Worm (Caenorhabditis elegans): ENCODE results near the gene ZK1320.2.

The ZK1320.2 gene

DNA sequence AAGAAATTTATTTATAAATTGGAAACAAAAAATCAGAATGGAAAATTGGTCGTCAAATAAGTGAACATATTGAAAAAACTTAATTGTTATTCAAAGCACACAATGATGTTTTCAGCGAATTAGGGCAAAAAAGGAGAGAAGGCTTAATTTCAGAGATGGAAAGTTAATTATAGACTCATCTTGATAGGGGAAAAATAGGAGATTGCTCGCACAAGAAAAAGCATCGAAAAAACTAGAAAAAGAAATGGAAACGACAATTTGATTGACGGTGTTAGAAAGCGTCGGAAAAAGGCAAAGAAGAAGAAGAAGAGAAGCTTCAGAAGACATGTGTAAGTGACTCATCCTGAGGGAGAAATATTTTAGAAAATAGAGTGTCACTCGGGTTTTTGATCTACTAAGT lies 37.1 kb upstream of the ZK1320.2 start:
- peak in 1 of 2 experiments; percentile 95 for TF ChIP-seq unc-62 (GFP tag; optimal IDR thresholded peaks at IDR 0.05 in 1 of 2)
- TF ChIP-seq unc-62 (tag; optimal IDR thresholded peaks at IDR 0.05) = no peak
- no peak for TF ChIP-seq daf-16 (GFP tag; optimal IDR thresholded peaks at IDR 0.05)
- TF ChIP-seq daf-16 (tag; optimal IDR thresholded peaks at IDR 0.05) = no peak
- TF ChIP-seq set-16 (GFP tag; IDR thresholded peaks at IDR 0.05) = no peak

DNA sequence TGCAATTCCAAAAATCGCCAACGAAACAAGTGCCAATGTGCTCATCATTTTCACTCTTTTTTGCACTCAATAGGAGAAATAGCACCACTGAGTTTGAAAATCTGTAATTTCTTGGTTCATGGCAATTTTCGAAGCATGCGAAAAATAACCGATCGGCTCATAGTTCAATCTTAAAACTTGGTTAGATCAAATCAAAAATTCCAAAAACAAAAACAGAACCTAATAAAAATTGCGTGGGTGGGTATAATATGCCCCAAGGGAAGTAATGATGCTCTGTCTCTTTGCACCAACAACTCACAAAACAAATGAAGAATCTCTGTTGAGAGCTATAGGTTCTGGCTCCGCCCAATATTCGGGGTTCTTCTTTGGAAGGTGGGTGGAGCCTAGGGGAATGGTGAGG lies 33.0 kb upstream of the ZK1320.2 start, which contains the start of gene nlp-11:
Gene nlp-11, minus strand, starts transcription at position 101 of the 400 bp plus-strand sequence.
- TF ChIP-seq nhr-41 (GFP tag; IDR thresholded peaks at IDR 0.05) (no peak), F26F4.8 (GFP tag; conservative IDR thresholded peaks at IDR 0.05) (no peak), mxl-3 (GFP tag; optimal IDR thresholded peaks at IDR 0.05) (no peak), Y75B8A.6 (GFP tag; IDR thresholded peaks at IDR 0.05) (no peak), php-3 (GFP tag; IDR thresholded peaks at IDR 0.05) (no peak), duxl-1 (tag; optimal IDR thresholded peaks at IDR 0.05; ENCODE audit: poor library complexity) (no peak), unc-62 (GFP tag; optimal IDR thresholded peaks at IDR 0.05 in 1 of 2) (peak in 1 of 2 experiments; percentile 57), unc-62 (tag; optimal IDR thresholded peaks at IDR 0.05) (no peak)

DNA sequence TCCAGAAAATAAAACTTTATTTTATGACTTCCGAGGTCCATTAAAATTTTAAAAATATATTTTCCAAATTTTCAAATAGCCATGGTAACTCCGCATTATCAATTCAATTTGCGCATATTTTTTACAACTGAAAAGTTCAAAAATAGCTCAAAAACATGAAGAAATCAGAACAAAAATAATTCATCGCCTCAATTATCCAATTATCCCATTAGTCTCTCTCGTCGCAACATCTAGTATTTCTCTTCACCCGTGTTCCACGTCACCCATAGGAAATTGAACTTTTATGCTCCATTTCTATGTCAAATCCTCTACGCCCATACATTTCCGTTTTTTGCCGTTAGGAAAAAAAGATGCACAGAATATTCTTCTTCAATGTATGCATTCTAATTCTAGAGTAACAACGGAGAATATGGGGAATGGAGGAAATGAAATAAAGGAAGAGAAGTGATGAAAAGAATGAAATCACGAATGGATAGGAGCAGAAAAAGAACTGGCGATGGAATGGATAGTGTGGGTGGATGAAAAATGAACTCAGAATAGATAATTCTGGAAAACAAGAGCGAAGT lies 31.3 kb upstream of the ZK1320.2 start:
- TF ChIP-seq nhr-10 (tag; optimal IDR thresholded peaks at IDR 0.05) = no peak
- TF ChIP-seq hlh-30 (tag; optimal IDR thresholded peaks at IDR 0.05; ENCODE audit: insufficient read depth) = no peak
- no peak for TF ChIP-seq unc-62 (GFP tag; optimal IDR thresholded peaks at IDR 0.05 in 1 of 2)
- no peak for TF ChIP-seq unc-62 (tag; optimal IDR thresholded peaks at IDR 0.05)
- TF ChIP-seq ces-1 (GFP tag; optimal IDR thresholded peaks at IDR 0.05) = peak; percentile 73
- no peak for TF ChIP-seq ceh-32 (tag; optimal IDR thresholded peaks at IDR 0.05; ENCODE audit: poor library complexity)
- TF ChIP-seq set-16 (GFP tag; IDR thresholded peaks at IDR 0.05) = no peak
- TF ChIP-seq unc-130 (GFP tag; optimal IDR thresholded peaks at IDR 0.05) = no peak
- TF ChIP-seq fkh-10 (GFP tag; optimal IDR thresholded peaks at IDR 0.05) = peak; percentile 89
- no peak for TF ChIP-seq zag-1 (tag; optimal IDR thresholded peaks at IDR 0.05)
- TF ChIP-seq ctbp-1 (GFP tag; IDR thresholded peaks at IDR 0.05) = peak; percentile 64
- TF ChIP-seq lin-38 (GFP tag; IDR thresholded peaks at IDR 0.05) = no peak
- no peak for TF ChIP-seq saeg-2 (GFP tag; IDR thresholded peaks at IDR 0.05)
- TF ChIP-seq lsy-2 (tag; optimal IDR thresholded peaks at IDR 0.05) = peak in 1 of 2 experiments; percentile 12

DNA sequence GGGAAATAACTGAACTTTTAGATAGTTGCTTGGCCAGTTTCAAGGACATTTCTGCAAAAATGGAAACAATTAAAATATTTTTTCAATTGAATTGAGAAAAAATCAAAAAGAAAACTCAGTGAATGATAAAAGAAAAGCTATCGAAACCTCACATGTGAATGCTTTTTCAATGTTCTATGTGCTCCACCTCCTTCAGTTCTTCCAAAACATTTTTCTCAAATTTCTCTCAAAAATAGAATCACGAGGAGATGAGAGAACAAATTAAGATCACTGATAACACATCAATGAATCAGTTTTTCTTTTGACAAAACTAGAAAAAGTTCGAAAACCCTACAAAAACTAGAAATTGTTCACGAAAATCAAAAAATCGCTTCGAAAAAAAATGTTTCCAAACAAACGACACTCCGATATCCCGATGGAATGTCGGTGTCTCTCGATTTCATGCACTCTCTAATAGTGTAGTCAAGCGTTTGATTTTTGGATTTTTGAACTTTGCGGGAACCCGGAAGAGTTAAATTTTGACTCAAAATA lies 27.9 kb upstream of the ZK1320.2 start, which contains the start of gene ZK1320.9:
Gene ZK1320.9, minus strand, starts transcription at position 51 of the 531 bp plus-strand sequence.
- TF ChIP-seq arid-1 (GFP tag; conservative IDR thresholded peaks at IDR 0.05) (no peak), lsy-2 (tag; optimal IDR thresholded peaks at IDR 0.05) (peak in 1 of 2 experiments; percentile 1), Y5F2A.4 (GFP tag; optimal IDR thresholded peaks at IDR 0.05) (no peak), mep-1 (tag; optimal IDR thresholded peaks at IDR 0.05) (peak; percentile 46), nhr-76 (tag; optimal IDR thresholded peaks at IDR 0.05) (peak; percentile 76), dmd-6 (GFP tag; IDR thresholded peaks at IDR 0.05) (peak; percentile 48; the same call in 1 of the 2 replicates), nhr-10 (tag; optimal IDR thresholded peaks at IDR 0.05) (peak; percentile 9), nhr-11 (tag; optimal IDR thresholded peaks at IDR 0.05) (peak; percentile 75), php-3 (GFP tag; IDR thresholded peaks at IDR 0.05) (no peak), daf-8 (GFP tag; IDR thresholded peaks at IDR 0.05) (no peak), nhr-28 (tag; optimal IDR thresholded peaks at IDR 0.05) (peak; percentile 84), ceh-44 (GFP tag; IDR thresholded peaks at IDR 0.05) (no peak), cey-2 (tag; optimal IDR thresholded peaks at IDR 0.05; ENCODE audit: borderline replicate concordance, insufficient read depth) (no peak), rbr-2 (tag; optimal IDR thresholded peaks at IDR 0.05) (no peak), fkh-10 (GFP tag; optimal IDR thresholded peaks at IDR 0.05) (no peak), daf-16 (GFP tag; optimal IDR thresholded peaks at IDR 0.05) (no peak), daf-16 (tag; optimal IDR thresholded peaks at IDR 0.05) (peak; percentile 54), ceh-62 (tag; optimal IDR thresholded peaks at IDR 0.05) (no peak), lin-1 (GFP tag; IDR thresholded peaks at IDR 0.05) (no peak), dve-1 (tag; optimal IDR thresholded peaks at IDR 0.05; ENCODE audit: insufficient read depth) (peak; percentile 32), zfp-2 (tag; optimal IDR thresholded peaks at IDR 0.05) (no peak), mdl-1 (tag; optimal IDR thresholded peaks at IDR 0.05) (peak in 1 of 2 experiments; percentile 41), nhr-48 (tag; optimal IDR thresholded peaks at IDR 0.05) (no peak), F26F4.8 (GFP tag; conservative IDR thresholded peaks at IDR 0.05) (no peak), unc-39 (tag; optimal IDR thresholded peaks at IDR 0.05) (no peak), ZK546.5 (tag; optimal IDR thresholded peaks at IDR 0.05) (no peak), mes-2 (tag; optimal IDR thresholded peaks at IDR 0.05; ENCODE audit: poor library complexity, severe bottlenecking) (no peak), dpl-1 (GFP tag; optimal IDR thresholded peaks at IDR 0.05) (peak; percentile 23)

Measured in whole organism, L4 larva.